Worm (Caenorhabditis elegans) whole organism, midembryonic: ENCODE measurements around the gene fbxb-97.

ENCODE experiments used
- T22C8.4 ChIP-seq: fragments of 200-800 bp; sonication (Bioruptor generic); IDR thresholded peaks from 2 replicates; pipeline ENCODE4 v1.3.6; 2022; ENCODE audit warnings: missing genetic modification characterization, missing compliant biosample characterization
- cog-1 ChIP-seq: sonication (generic microtip); optimal IDR thresholded peaks from 2 replicates; lab custom pipeline; 2016; ENCODE audit warnings: missing genetic modification characterization, missing compliant biosample characterization
- flt-1 ChIP-seq: fragments of 200-800 bp; sonication (Bioruptor generic); IDR thresholded peaks from 2 replicates; pipeline ENCODE4 v1.3.6; 2022; ENCODE audit warnings: missing genetic modification characterization, missing compliant biosample characterization
- klf-2 ChIP-seq: fragments of 200-800 bp; sonication (Bioruptor generic); conservative IDR thresholded peaks from 2 replicates; pipeline ENCODE4 v1.3.6; 2022; ENCODE audit warnings: missing genetic modification reagents, missing genetic modification characterization, missing compliant biosample characterization
- med-1 ChIP-seq: sonication (generic microtip); optimal IDR thresholded peaks from 2 replicates; lab custom pipeline; 2017; ENCODE audit warnings: missing genetic modification characterization, mild to moderate bottlenecking, missing compliant biosample characterization, antibody characterized with exemption, missing genetic modification reagents; ENCODE audit not compliant: insufficient read depth
- ref-1 ChIP-seq: fragments of 200-800 bp; sonication (Bioruptor generic); conservative IDR thresholded peaks from 2 replicates; pipeline ENCODE4 v1.3.6; 2022; ENCODE audit warnings: missing genetic modification reagents, missing genetic modification characterization, missing compliant biosample characterization
- tab-1 ChIP-seq: fragments of 200-800 bp; sonication (Bioruptor generic); IDR thresholded peaks from 2 replicates; pipeline ENCODE4 v1.3.6; 2022; ENCODE audit warnings: missing genetic modification characterization, missing compliant biosample characterization
- ztf-23 ChIP-seq: fragments of 200-800 bp; sonication (Bioruptor generic); IDR thresholded peaks from 2 replicates; pipeline ENCODE4 v1.3.6; 2022; ENCODE audit warnings: missing genetic modification reagents, missing genetic modification characterization, missing compliant biosample characterization
- ztf-29 ChIP-seq: fragments of 200-800 bp; sonication (Bioruptor generic); IDR thresholded peaks from 2 replicates; pipeline ENCODE4 v1.3.6; 2022; ENCODE audit warnings: missing genetic modification reagents, missing genetic modification characterization, missing compliant biosample characterization

DNA sequence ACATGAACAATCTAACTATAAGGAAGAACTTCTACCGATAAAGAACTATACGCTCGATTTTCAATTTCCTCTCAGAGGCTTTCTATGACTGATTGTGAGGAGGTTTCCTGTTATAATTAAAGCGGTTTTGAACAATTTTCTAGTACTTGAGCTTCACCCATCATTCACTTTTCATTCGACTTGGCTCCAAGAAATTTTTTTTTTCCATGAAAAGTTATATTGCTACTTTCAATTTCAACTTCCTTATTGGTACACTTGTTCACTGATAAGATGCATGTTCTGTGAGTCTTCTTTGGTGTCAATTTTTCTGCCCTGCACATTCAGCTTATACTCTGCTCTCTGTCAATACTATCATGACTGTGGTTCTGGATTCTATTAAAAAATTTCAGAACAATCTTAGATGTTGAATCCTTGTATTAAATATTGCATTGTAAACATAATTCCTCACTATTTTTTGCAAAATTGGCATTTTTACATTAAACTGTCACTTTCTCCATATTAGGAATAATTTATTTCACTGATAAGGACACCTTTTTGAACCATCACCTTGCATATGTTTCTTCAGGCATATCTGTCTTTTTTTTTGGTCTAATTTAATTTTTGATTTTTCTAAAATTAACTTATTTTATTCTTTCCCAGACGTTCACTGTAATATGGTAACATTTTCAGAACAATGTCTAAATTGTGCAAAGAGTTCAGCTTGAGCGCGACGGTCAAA is 23.1 kb upstream of the fbxb-97 start, which contains the start of gene math-10:
- TF ChIP-seq cog-1, result no peak
- no peak for TF ChIP-seq T22C8.4 (GFP tag; lab: Robert Waterston, UW)
- no peak for TF ChIP-seq ztf-23 (GFP tag; lab: Robert Waterston, UW)
- no peak for TF ChIP-seq med-1 (GFP tag; lab: Kevin White, UChicago)
- no peak for TF ChIP-seq ref-1 (GFP tag; lab: Robert Waterston, UW)
- no peak for TF ChIP-seq tab-1 (GFP tag; lab: Robert Waterston, UW)
- no peak for TF ChIP-seq flt-1 (GFP tag; lab: Robert Waterston, UW)
- no peak for TF ChIP-seq klf-2 (GFP tag; lab: Robert Waterston, UW)
- TF ChIP-seq ztf-29 (GFP tag; lab: Robert Waterston, UW), result no peak
